Fruit fly (Drosophila melanogaster): ENCODE results near the gene mrva.

- TF ChIP-seq CG9139 (GFP tag; optimal IDR thresholded peaks at IDR 0.05) (peak; percentile 73), CG6792 (GFP tag; optimal IDR thresholded peaks at IDR 0.05) (peak; percentile 25), CG34406 (GFP tag; optimal IDR thresholded peaks at IDR 0.05) (peak; percentile 54), CG6854 (GFP tag; optimal IDR thresholded peaks at IDR 0.05) (peak; percentile 85), eg (GFP tag; IDR thresholded peaks at IDR 0.05) (peak; percentile 77; the same call in 2 of the 3 replicates), CG10631 (GFP tag; optimal IDR thresholded peaks at IDR 0.05) (no peak), dac (GFP tag; optimal IDR thresholded peaks at IDR 0.05) (no peak), Sox14 (GFP tag; optimal IDR thresholded peaks at IDR 0.05) (peak; percentile 88), CG32006 (GFP tag; optimal IDR thresholded peaks at IDR 0.05) (no peak)
These were observed 16.4 kb upstream of the mrva start, which contains the start of gene Cln7 for dm6 chr3L:7344965-7345427.

All from whole organism, prepupa.